Worm (Caenorhabditis elegans) whole organism, midembryonic: ENCODE results near the gene abcf-1.

ENCODE experiments used
- T22C8.4 ChIP-seq: fragments of 200-800 bp; sonication (Bioruptor generic); IDR thresholded peaks from 2 replicates; pipeline ENCODE4 v1.3.6; 2022; ENCODE audit warnings: missing genetic modification characterization, missing compliant biosample characterization
- flt-1 ChIP-seq: fragments of 200-800 bp; sonication (Bioruptor generic); IDR thresholded peaks from 2 replicates; pipeline ENCODE4 v1.3.6; 2022; ENCODE audit warnings: missing genetic modification characterization, missing compliant biosample characterization
- med-1 ChIP-seq: sonication (generic microtip); optimal IDR thresholded peaks from 2 replicates; lab custom pipeline; 2017; ENCODE audit warnings: missing genetic modification characterization, mild to moderate bottlenecking, missing compliant biosample characterization, antibody characterized with exemption, missing genetic modification reagents; ENCODE audit not compliant: insufficient read depth
- ref-1 ChIP-seq: fragments of 200-800 bp; sonication (Bioruptor generic); conservative IDR thresholded peaks from 2 replicates; pipeline ENCODE4 v1.3.6; 2022; ENCODE audit warnings: missing genetic modification reagents, missing genetic modification characterization, missing compliant biosample characterization

DNA sequence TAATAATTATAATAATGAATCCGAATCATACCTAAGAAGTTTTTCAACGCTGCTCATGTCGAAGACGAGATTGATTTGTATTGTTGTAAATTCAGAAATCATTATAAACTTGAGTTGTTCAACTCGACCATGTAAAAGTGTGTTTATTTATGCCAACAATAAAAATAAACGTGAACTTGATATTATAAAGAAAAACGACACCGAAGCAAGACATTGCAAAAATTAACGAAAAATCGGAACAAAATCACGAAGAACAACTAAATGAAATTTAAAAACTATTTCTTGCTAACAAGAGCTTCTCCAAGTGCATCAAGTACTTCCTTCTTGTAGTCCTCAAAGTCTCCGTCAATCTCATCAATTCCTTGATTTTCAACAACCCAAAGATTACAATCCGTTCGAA, 2.3 kb downstream of the abcf-1 start, which contains the start of gene F18E2.15:
- TF ChIP-seq med-1 (no peak), T22C8.4 (no peak), ref-1 (GFP tag; lab: Robert Waterston, UW) (no peak), flt-1 (GFP tag; lab: Robert Waterston, UW) (no peak)
